Fruit fly (Drosophila melanogaster): Measurements from ENCODE around the gene CG42353.

DNA sequence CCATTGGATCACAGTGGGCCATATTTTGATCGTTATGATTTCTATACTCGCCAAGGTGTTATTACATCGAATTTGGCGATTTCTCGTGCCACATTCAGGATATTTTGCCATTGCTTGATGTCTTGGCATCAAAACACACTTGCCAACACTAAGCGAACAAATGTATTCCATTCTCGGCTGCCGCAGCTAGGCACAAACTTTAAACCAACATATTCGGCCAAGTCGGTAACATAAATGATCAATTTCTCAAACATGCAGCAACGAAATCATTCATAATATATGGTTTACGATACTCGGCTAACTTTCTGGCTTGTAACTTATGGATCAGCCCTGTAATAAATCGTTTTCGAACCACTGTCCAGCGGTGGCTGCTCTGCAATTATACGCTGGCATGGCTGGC is 38.3 kb upstream of the CG42353 start:
- TF ChIP-seq Mnt (GFP tag; optimal IDR thresholded peaks at IDR 0.05), result no peak
- no peak for TF ChIP-seq Clk (GFP tag; optimal IDR thresholded peaks at IDR 0.05)
- TF ChIP-seq CG1620 (GFP tag; optimal IDR thresholded peaks at IDR 0.05), result no peak
- TF ChIP-seq CG12768 (GFP tag; optimal IDR thresholded peaks at IDR 0.05), result no peak
- TF ChIP-seq CG7045 (GFP tag; optimal IDR thresholded peaks at IDR 0.05), result no peak
- TF ChIP-seq kay (GFP tag; ENCODE audit: borderline replicate concordance), result no peak
- TF ChIP-seq ovo (GFP tag; optimal IDR thresholded peaks at IDR 0.05), result no peak
- no peak for TF ChIP-seq Crg-1 (GFP tag; optimal IDR thresholded peaks at IDR 0.05)
- no peak for TF ChIP-seq CG5204 (GFP tag; optimal IDR thresholded peaks at IDR 0.05)
- no peak for TF ChIP-seq cic (GFP tag; optimal IDR thresholded peaks at IDR 0.05)
- no peak for TF ChIP-seq pad (GFP tag; optimal IDR thresholded peaks at IDR 0.05)
- TF ChIP-seq Hr96 (GFP tag; optimal IDR thresholded peaks at IDR 0.05), result no peak

Measured in whole organism, adult.